Fruit fly (Drosophila melanogaster) whole organism, larva: Measurements from ENCODE around the gene CG13474.

Experiments used
- noc ChIP-seq: fragments of 200-800 bp; sonication (Bioruptor generic); optimal IDR thresholded peaks from 3 replicates; lab custom pipeline; 2019; ENCODE audit warnings: missing biosample characterization, mild to moderate bottlenecking, missing genetic modification characterization, moderate library complexity

CG13474 gene

dm6 chr3L:14672387-14673110 lies 24.4 kb downstream of the CG13474 start, which contains the start of the genes CG43121 and ome:
Gene CG43121, minus strand, starts transcription at chr3L:14672437.
Gene ome, plus strand, starts transcription at chr3L:14672839.
- peak; percentile 30 for TF ChIP-seq noc (tag; lab: Kevin White, UChicago)

dm6 chr3L:14671546-14671945 lies 25.4 kb downstream of the CG13474 start:
- no peak for TF ChIP-seq noc (tag; lab: Kevin White, UChicago)

dm6 chr3L:14668638-14669037 lies 28.3 kb downstream of the CG13474 start:
- no peak for TF ChIP-seq noc (tag; lab: Kevin White, UChicago)

dm6 chr3L:14665802-14666351 lies 31.0 kb downstream of the CG13474 start:
- peak; percentile 66 for TF ChIP-seq noc (tag; lab: Kevin White, UChicago)

dm6 chr3L:14664390-14664789 lies 32.5 kb downstream of the CG13474 start:
- TF ChIP-seq noc (tag; lab: Kevin White, UChicago), result no peak

- no peak for TF ChIP-seq noc (tag; lab: Kevin White, UChicago)
These were observed 33.2 kb downstream of the CG13474 start for dm6 chr3L:14663750-14664149.

- TF ChIP-seq noc (tag; lab: Kevin White, UChicago), result no peak
These were observed 35.2 kb downstream of the CG13474 start for dm6 chr3L:14661567-14662258.

dm6 chr3L:14659954-14660907 lies 36.7 kb downstream of the CG13474 start:
- no peak for TF ChIP-seq noc (tag; lab: Kevin White, UChicago)

dm6 chr3L:14657485-14658054 lies 39.3 kb downstream of the CG13474 start:
- peak; percentile 49 for TF ChIP-seq noc (tag; lab: Kevin White, UChicago)

- TF ChIP-seq noc (tag; lab: Kevin White, UChicago), result no peak
These were observed 41.2 kb downstream of the CG13474 start for dm6 chr3L:14655681-14656080.

- TF ChIP-seq noc (tag; lab: Kevin White, UChicago), result no peak
These were observed 41.7 kb downstream of the CG13474 start for dm6 chr3L:14655178-14655577.

- no peak for TF ChIP-seq noc (tag; lab: Kevin White, UChicago)
These were observed 42.2 kb downstream of the CG13474 start for dm6 chr3L:14654737-14655136.

dm6 chr3L:14652554-14652953 lies 44.4 kb downstream of the CG13474 start:
- TF ChIP-seq noc (tag; lab: Kevin White, UChicago), result no peak

- no peak for TF ChIP-seq noc (tag; lab: Kevin White, UChicago)
These were observed 46.6 kb downstream of the CG13474 start for dm6 chr3L:14650348-14650747.

- no peak for TF ChIP-seq noc (tag; lab: Kevin White, UChicago)
These were observed 48.0 kb downstream of the CG13474 start for dm6 chr3L:14648922-14649321.
